Fruit fly (Drosophila melanogaster) whole organism, prepupa: ENCODE data around the gene salr.

Experiments used
- CG15336 ChIP-seq: fragments of 200-800 bp; sonication (Bioruptor generic); IDR thresholded peaks from 2 replicates; pipeline ENCODE4 v1.3.6; 2022; ENCODE audit warnings: missing biosample characterization, missing genetic modification characterization
- CG8119 ChIP-seq: fragments of 200-800 bp; sonication (Bioruptor generic); IDR thresholded peaks from 3 replicates; pipeline ENCODE4 v1.3.6; 2022; ENCODE audit warnings: missing biosample characterization, missing genetic modification characterization
- Hr4 ChIP-seq: fragments of 200-800 bp; sonication (Bioruptor generic); optimal IDR thresholded peaks from 3 replicates; lab custom pipeline; 2016; ENCODE audit warnings: missing biosample characterization, missing genetic modification characterization
- Sox14 ChIP-seq: fragments of 200-800 bp; sonication (Bioruptor generic); optimal IDR thresholded peaks from 3 replicates; lab custom pipeline; 2016; ENCODE audit warnings: missing biosample characterization, missing genetic modification characterization
- dac ChIP-seq: fragments of 200-800 bp; sonication (Bioruptor generic); optimal IDR thresholded peaks from 2 replicates; lab custom pipeline; 2017; ENCODE audit warnings: missing biosample characterization, mild to moderate bottlenecking, missing genetic modification characterization
- fd85E ChIP-seq: fragments of 200-800 bp; sonication (Bioruptor generic); optimal IDR thresholded peaks from 3 replicates; lab custom pipeline; 2016; ENCODE audit warnings: missing biosample characterization, missing genetic modification characterization
- lz ChIP-seq: fragments of 200-800 bp; sonication (Bioruptor generic); optimal IDR thresholded peaks from 3 replicates; lab custom pipeline; 2016; ENCODE audit warnings: missing biosample characterization, missing genetic modification characterization
- vri ChIP-seq: fragments of 200-800 bp; sonication (Bioruptor generic); optimal IDR thresholded peaks from 3 replicates; lab custom pipeline; 2016; ENCODE audit warnings: missing biosample characterization, mild to moderate bottlenecking, missing genetic modification characterization

- no peak for TF ChIP-seq vri
- no peak for TF ChIP-seq dac
- TF ChIP-seq CG15336 (GFP tag; lab: Robert Waterston, UW), result no peak
- TF ChIP-seq fd85E, result no peak
- no peak for TF ChIP-seq lz (GFP tag; lab: Kevin White, UChicago)
- no peak for TF ChIP-seq Sox14 (GFP tag; lab: Kevin White, UChicago)
- TF ChIP-seq Hr4 (GFP tag; lab: Kevin White, UChicago), result no peak
- TF ChIP-seq CG8119, result peak; percentile 28; the same call in 1 of the 3 replicates
Observed at dm6 chr2L:11331668-11332262, 26.9 kb upstream of the salr start.
